Fruit fly (Drosophila melanogaster): Measurements from ENCODE around the gene aop.
A peak's percentile ranks its signal among the peaks of the same experiment; 100 is the strongest.

Gene aop

DNA sequence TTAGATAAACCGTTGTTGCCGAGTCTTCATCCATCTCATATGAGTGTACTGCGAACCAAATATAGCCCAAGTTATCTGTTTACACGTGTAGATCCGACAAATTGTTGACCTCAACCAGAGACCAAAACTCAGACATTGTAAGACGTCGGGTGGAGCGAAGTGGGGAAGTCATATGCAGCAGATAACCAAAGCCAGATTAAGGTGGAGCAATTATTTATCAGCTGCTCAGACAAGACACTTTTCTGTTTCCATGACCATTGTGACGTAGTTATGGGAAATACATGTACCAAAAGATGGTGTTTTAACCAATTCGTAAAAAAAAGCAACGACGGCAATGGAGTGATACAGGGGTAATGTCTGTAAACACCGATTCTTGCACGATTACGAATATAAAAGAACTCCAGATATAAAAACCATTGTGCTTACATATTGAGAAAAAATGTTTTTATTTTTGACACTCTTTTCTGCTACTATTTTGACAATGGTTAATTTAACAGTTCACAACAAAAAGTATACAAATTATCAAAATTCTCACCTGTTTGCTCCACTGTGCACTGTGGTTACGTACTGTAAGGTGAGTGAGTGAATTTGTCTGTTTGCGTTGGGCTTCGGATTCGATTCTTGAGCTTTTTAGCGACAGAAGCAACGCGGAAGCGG lies 1.1 kb downstream of the aop start (continued):
- TF ChIP-seq cyc (GFP tag; optimal IDR thresholded peaks at IDR 0.05), result peak; percentile 72
- TF ChIP-seq Hr39 (GFP tag; optimal IDR thresholded peaks at IDR 0.05), result peak; percentile 86
- TF ChIP-seq Hr4 (GFP tag; optimal IDR thresholded peaks at IDR 0.05), result peak; percentile 60
- peak; percentile 61 for TF ChIP-seq fkh (GFP tag; optimal IDR thresholded peaks at IDR 0.05)
- peak; percentile 72 for TF ChIP-seq acj6 (GFP tag; optimal IDR thresholded peaks at IDR 0.05)
- TF ChIP-seq salr (GFP tag; optimal IDR thresholded peaks at IDR 0.05), result peak in 1 of 2 experiments; percentile 54
- TF ChIP-seq dsx (GFP tag; optimal IDR thresholded peaks at IDR 0.05; ENCODE audit: poor library complexity, severe bottlenecking), result peak; percentile 35
- no peak for TF ChIP-seq CG11294 (GFP tag; IDR thresholded peaks at IDR 0.05)
- peak; percentile 25 for TF ChIP-seq spab (GFP tag; optimal IDR thresholded peaks at IDR 0.05)

DNA sequence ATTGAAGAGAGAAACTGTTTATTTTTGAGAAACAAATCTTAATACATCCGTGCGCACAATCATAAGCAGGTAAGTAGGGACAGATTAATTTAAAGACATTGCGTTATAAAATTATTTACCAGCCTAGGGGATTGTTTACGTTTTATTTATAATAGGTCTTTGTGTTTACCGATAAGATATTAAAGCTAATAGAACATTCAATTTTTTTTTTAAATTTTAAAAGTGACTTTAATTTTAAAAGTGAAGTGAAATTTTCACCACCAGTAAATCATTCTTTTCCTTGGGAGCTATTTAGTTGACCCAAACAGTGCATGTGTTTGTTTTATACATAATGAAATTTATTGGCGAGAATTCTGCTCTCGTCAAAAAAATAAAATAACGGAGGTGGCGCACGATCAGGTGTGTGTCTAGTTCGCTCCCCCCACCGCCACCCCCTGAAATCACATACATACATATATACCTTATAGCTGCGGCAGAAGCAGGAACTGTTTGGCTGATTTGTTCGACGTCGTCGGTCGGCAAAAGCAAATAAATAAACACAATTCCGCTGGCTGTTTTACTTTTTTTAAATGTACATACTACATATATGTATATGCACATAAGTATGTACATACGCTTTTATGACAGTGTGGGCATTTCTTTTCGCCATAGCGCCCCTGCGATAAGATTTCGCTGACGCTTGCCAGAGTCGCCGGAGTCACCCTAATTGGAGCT lies 2.5 kb downstream of the aop start:
- TF ChIP-seq CG4318 (GFP tag; optimal IDR thresholded peaks at IDR 0.05), result peak; percentile 30
- peak; percentile 0 for TF ChIP-seq dsx (GFP tag; optimal IDR thresholded peaks at IDR 0.05; ENCODE audit: poor library complexity, severe bottlenecking)
- peak; percentile 35 for TF ChIP-seq CG6276 (GFP tag; optimal IDR thresholded peaks at IDR 0.05)
- peak; percentile 67 for TF ChIP-seq lz (GFP tag; optimal IDR thresholded peaks at IDR 0.05)
- peak; percentile 25; the same call in 1 of the 3 replicates for TF ChIP-seq CG8119 (GFP tag; IDR thresholded peaks at IDR 0.05)
- TF ChIP-seq pdm3 (GFP tag; optimal IDR thresholded peaks at IDR 0.05), result peak; percentile 62
- TF ChIP-seq CG3919 (GFP tag; optimal IDR thresholded peaks at IDR 0.05), result peak; percentile 34
- TF ChIP-seq fd85E (GFP tag; optimal IDR thresholded peaks at IDR 0.05), result no peak
- peak; percentile 64 for TF ChIP-seq topi (GFP tag; optimal IDR thresholded peaks at IDR 0.05)
- peak; percentile 40 for TF ChIP-seq CG10669 (GFP tag; optimal IDR thresholded peaks at IDR 0.05)
- TF ChIP-seq CG16779 (tag; optimal IDR thresholded peaks at IDR 0.05), result no peak
- peak; percentile 55 for TF ChIP-seq CG3032 (tag; optimal IDR thresholded peaks at IDR 0.05)
- no peak for TF ChIP-seq Sox102F (GFP tag; optimal IDR thresholded peaks at IDR 0.05)
- TF ChIP-seq Hr38 (GFP tag; optimal IDR thresholded peaks at IDR 0.05), result no peak
- peak; percentile 85 for TF ChIP-seq Eip78C (GFP tag)
- TF ChIP-seq Lpt (GFP tag; optimal IDR thresholded peaks at IDR 0.05), result no peak
- TF ChIP-seq Smox (GFP tag; optimal IDR thresholded peaks at IDR 0.05), result peak; percentile 64
- TF ChIP-seq net (GFP tag; optimal IDR thresholded peaks at IDR 0.05), result peak; percentile 27
- TF ChIP-seq Blimp-1 (GFP tag; optimal IDR thresholded peaks at IDR 0.05), result peak; percentile 30
- TF ChIP-seq achi (GFP tag; optimal IDR thresholded peaks at IDR 0.05), result peak; percentile 63
- TF ChIP-seq Hr39 (GFP tag; optimal IDR thresholded peaks at IDR 0.05), result peak; percentile 63
- peak; percentile 20 for TF ChIP-seq CG8319 (GFP tag; optimal IDR thresholded peaks at IDR 0.05)
- peak; percentile 50 for TF ChIP-seq CG6854 (GFP tag; optimal IDR thresholded peaks at IDR 0.05)
- peak; percentile 68 for TF ChIP-seq CG34406 (GFP tag; optimal IDR thresholded peaks at IDR 0.05)
- TF ChIP-seq CG10631 (GFP tag; optimal IDR thresholded peaks at IDR 0.05), result peak; percentile 37
- peak; percentile 30 for TF ChIP-seq Ets96B (tag; optimal IDR thresholded peaks at IDR 0.05)
- peak; percentile 46 for TF ChIP-seq spab (GFP tag; optimal IDR thresholded peaks at IDR 0.05)
- peak; percentile 80 for TF ChIP-seq svp (GFP tag)
- peak; percentile 43 for TF ChIP-seq fd59A (GFP tag; optimal IDR thresholded peaks at IDR 0.05)
- TF ChIP-seq Eip93F (GFP tag; optimal IDR thresholded peaks at IDR 0.05), result peak; percentile 15
- TF ChIP-seq Hr4 (GFP tag; optimal IDR thresholded peaks at IDR 0.05), result peak; percentile 52
- TF ChIP-seq vri (GFP tag; optimal IDR thresholded peaks at IDR 0.05), result peak; percentile 20
- peak; percentile 59 for TF ChIP-seq Met (GFP tag; optimal IDR thresholded peaks at IDR 0.05)
- TF ChIP-seq CG9139 (GFP tag; optimal IDR thresholded peaks at IDR 0.05), result peak; percentile 35
- peak; percentile 33; the same call in 1 of the 2 replicates for TF ChIP-seq CG11294 (GFP tag; IDR thresholded peaks at IDR 0.05)
- TF ChIP-seq CG8632 (GFP tag; optimal IDR thresholded peaks at IDR 0.05), result peak; percentile 61
- peak; percentile 64 for TF ChIP-seq acj6 (GFP tag; optimal IDR thresholded peaks at IDR 0.05)
- peak; percentile 61 for TF ChIP-seq cyc (GFP tag; optimal IDR thresholded peaks at IDR 0.05)
- peak; percentile 43 for TF ChIP-seq CG11762 (GFP tag; optimal IDR thresholded peaks at IDR 0.05; ENCODE audit: insufficient read depth)
- TF ChIP-seq CG6163 (GFP tag; IDR thresholded peaks at IDR 0.05), result peak; percentile 36
- TF ChIP-seq CG6808 (GFP tag; optimal IDR thresholded peaks at IDR 0.05), result peak; percentile 35
- peak; percentile 60 for TF ChIP-seq Eip75B (GFP tag; optimal IDR thresholded peaks at IDR 0.05)
- peak; percentile 61; the same call in 1 of the 2 replicates for TF ChIP-seq CG15336 (GFP tag; IDR thresholded peaks at IDR 0.05)
- TF ChIP-seq OdsH (GFP tag; optimal IDR thresholded peaks at IDR 0.05), result peak; percentile 55
